Worm (Caenorhabditis elegans) whole organism, L4/young adult: Measurements from ENCODE around the gene F54B11.4.

Experiments used
- W03F9.2 ChIP-seq: fragments of 150-350 bp; optimal IDR thresholded peaks from 2 replicates; lab custom pipeline; 2014; ENCODE audit warnings: missing biosample characterization, missing genetic modification characterization
- dao-5 ChIP-seq: sonication (generic microtip); optimal IDR thresholded peaks from 2 replicates; lab custom pipeline; 2016; ENCODE audit warnings: missing genotype, missing genetic modification characterization, moderate library complexity, missing compliant biosample characterization
- him-1 ChIP-seq: sonication (generic microtip); optimal IDR thresholded peaks from 2 replicates; lab custom pipeline; 2016; ENCODE audit warnings: missing genotype, missing genetic modification reagents, missing genetic modification characterization, missing compliant biosample characterization

DNA sequence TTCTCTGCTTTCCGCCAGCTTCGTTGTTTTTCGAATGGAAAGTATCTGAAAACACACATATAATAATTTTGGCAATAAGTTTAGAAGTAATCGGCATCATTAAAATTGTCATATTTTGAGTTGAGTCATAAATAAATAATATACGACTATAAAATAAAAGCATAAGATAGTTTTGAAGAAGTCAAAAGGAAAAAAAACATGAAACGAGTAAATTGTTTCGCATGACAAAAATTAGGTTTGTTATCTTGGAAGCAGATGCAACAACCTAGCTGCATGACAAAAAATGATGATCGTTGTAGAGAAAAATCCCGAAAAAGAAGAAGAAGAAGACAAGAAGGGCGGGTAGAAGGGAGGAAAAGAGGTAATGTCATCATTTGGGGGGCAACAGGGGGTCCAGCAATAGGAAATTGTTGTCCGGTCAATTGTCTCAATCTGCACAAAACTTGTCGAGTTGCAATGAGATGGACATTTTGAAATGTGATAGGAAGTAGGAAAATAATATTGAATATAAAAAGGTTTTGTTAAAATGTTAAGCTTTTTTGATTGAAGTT, 38.7 kb downstream of the F54B11.4 start, which contains the start of gene nlg-1:
- TF ChIP-seq him-1 (tag; lab: Kevin White, UChicago) (no peak), dao-5 (no peak), W03F9.2 (tag; lab: Kevin White, UChicago) (no peak)
